Worm (Caenorhabditis elegans): ENCODE results near the gene wrt-7.

- TF ChIP-seq snpc-4 (GFP tag; optimal IDR thresholded peaks at IDR 0.05) (no peak), snpc-4 (tag; optimal IDR thresholded peaks at IDR 0.05) (no peak), dox-1 (GFP tag; IDR thresholded peaks at IDR 0.05) (no peak), unc-62 (GFP tag; optimal IDR thresholded peaks at IDR 0.05) (no peak), ztf-3 (GFP tag; optimal IDR thresholded peaks at IDR 0.05) (no peak), hmg-1.2 (GFP tag; IDR thresholded peaks at IDR 0.05) (no peak), athp-1 (tag; optimal IDR thresholded peaks at IDR 0.05) (no peak), D2030.7 (GFP tag; IDR thresholded peaks at IDR 0.05) (no peak)
Observed at ce11 chrV:15379817-15380216, 42.5 kb upstream of the wrt-7 start, which contains the start of gene srh-251.
